Worm (Caenorhabditis elegans): ENCODE data around the gene C53C7.3.

DNA sequence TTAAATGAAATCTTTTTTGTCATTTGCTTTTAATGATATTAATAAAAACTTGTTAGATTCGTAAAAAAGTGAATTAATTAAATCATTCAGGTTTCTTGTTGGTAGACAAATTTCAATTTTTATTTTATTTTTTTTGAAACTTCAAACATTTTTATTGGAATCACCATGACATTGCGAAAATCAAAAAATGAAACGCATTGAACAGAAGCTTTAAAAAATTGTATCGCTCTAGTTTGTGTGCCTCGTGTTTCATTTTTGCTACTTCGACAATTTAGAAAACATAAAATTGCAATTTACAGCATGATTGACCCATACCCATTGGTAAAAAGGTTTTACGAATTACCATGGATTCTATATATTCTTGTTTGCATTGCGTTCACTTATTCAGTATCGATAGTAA is 35.9 kb downstream of the C53C7.3 start, which contains the start of gene R03G8.1:
- TF ChIP-seq nhr-237 (tag; optimal IDR thresholded peaks at IDR 0.05) (no peak), unc-39 (tag; optimal IDR thresholded peaks at IDR 0.05) (no peak), sptf-1 (tag; optimal IDR thresholded peaks at IDR 0.05) (no peak), mep-1 (tag; optimal IDR thresholded peaks at IDR 0.05) (no peak), ceh-43 (GFP tag; optimal IDR thresholded peaks at IDR 0.05) (no peak), ztf-11 (tag; optimal IDR thresholded peaks at IDR 0.05) (no peak), unc-62 (GFP tag; optimal IDR thresholded peaks at IDR 0.05) (no peak), nhr-76 (tag; optimal IDR thresholded peaks at IDR 0.05) (no peak), elt-1 (tag; optimal IDR thresholded peaks at IDR 0.05; ENCODE audit: borderline replicate concordance, insufficient read depth) (no peak), pha-4 (tag; optimal IDR thresholded peaks at IDR 0.05) (no peak), ces-1 (GFP tag; optimal IDR thresholded peaks at IDR 0.05) (no peak)
